Worm (Caenorhabditis elegans) whole organism, L1 larva: ENCODE data around the gene flp-17.

Experiments used
- aly-2 ChIP-seq: fragments of 150-350 bp; optimal IDR thresholded peaks from 2 replicates; lab custom pipeline; 2014; ENCODE audit warnings: missing biosample characterization, missing genetic modification characterization
- efl-3 ChIP-seq: fragments of 200-800 bp; sonication (Bioruptor generic); optimal IDR thresholded peaks from 2 replicates; lab custom pipeline; 2018; ENCODE audit warnings: mild to moderate bottlenecking, missing genetic modification characterization, missing compliant biosample characterization
- elt-2 ChIP-seq: sonication (generic microtip); optimal IDR thresholded peaks from 2 replicates; lab custom pipeline; 2016; ENCODE audit warnings: missing genetic modification characterization, mild to moderate bottlenecking, inconsistent platforms, missing compliant biosample characterization, missing genetic modification reagents
- lin-15B ChIP-seq: fragments of 150-350 bp; sonication (generic microtip); optimal IDR thresholded peaks from 3 replicates; lab custom pipeline; 2014; ENCODE audit warnings: missing biosample characterization, missing genetic modification characterization
- lin-39 ChIP-seq: fragments of 150-350 bp; optimal IDR thresholded peaks from 2 replicates; lab custom pipeline; 2014; ENCODE audit warnings: missing biosample characterization, missing genetic modification reagents, missing genetic modification characterization
- mdl-1 ChIP-seq, 2 experiments: fragments of 150-350 bp; optimal IDR thresholded peaks; 2 replicates each; lab custom pipeline; 2014 to 2017; ENCODE audit warnings: missing biosample characterization in 2 of 2, missing genetic modification characterization in 2 of 2, inconsistent platforms in 1 of 2
- nhr-28 ChIP-seq: fragments of 150-350 bp; optimal IDR thresholded peaks from 2 replicates; lab custom pipeline; 2014; ENCODE audit warnings: missing biosample characterization, missing genetic modification characterization
- nhr-76 ChIP-seq: sonication (generic microtip); optimal IDR thresholded peaks from 2 replicates; lab custom pipeline; 2017; ENCODE audit warnings: missing biosample characterization, missing genetic modification characterization
- snpc-4 ChIP-seq: fragments of 150-350 bp; optimal IDR thresholded peaks from 2 replicates; lab custom pipeline; 2014; ENCODE audit warnings: missing biosample characterization, missing genetic modification characterization
- sox-4 ChIP-seq: sonication (generic microtip); optimal IDR thresholded peaks from 2 replicates; lab custom pipeline; 2016; ENCODE audit warnings: missing genetic modification characterization, missing compliant biosample characterization
- swsn-7 ChIP-seq: sonication (generic microtip); optimal IDR thresholded peaks from 2 replicates; lab custom pipeline; 2016; ENCODE audit warnings: missing genetic modification characterization, missing compliant biosample characterization
- vab-15 ChIP-seq: sonication (generic microtip); optimal IDR thresholded peaks from 2 replicates; lab custom pipeline; 2017; ENCODE audit warnings: missing genotype, mild to moderate bottlenecking, missing genetic modification characterization, missing compliant biosample characterization
- zag-1 ChIP-seq: fragments of 150-350 bp; optimal IDR thresholded peaks from 2 replicates; lab custom pipeline; 2014; ENCODE audit warnings: missing biosample characterization, missing genetic modification characterization
- ztf-11 ChIP-seq, 2 experiments: sonication (generic microtip); optimal IDR thresholded peaks; 2 replicates each; lab custom pipeline; 2016 to 2017; ENCODE audit warnings: missing genetic modification characterization in 2 of 2, missing biosample characterization in 1 of 2, missing compliant biosample characterization in 1 of 2

ce11 chrIV:17199706-17200105, 8.0 kb upstream of the flp-17 start:
- TF ChIP-seq vab-15 (tag; lab: Kevin White, UChicago) (no peak), ztf-11 (tag; optimal IDR thresholded peaks at IDR 0.05; lab: Kevin White, UChicago) (no peak), sox-4 (tag; lab: Kevin White, UChicago) (no peak), lin-15B (tag; lab: Kevin White, UChicago) (no peak), efl-3 (GFP tag; lab: Kevin White, UChicago) (no peak), mdl-1 (tag; optimal IDR thresholded peaks at IDR 0.05; lab: Kevin White, UChicago) (no peak), elt-2 (tag; lab: Kevin White, UChicago) (no peak), nhr-28 (tag; lab: Kevin White, UChicago) (no peak), nhr-76 (tag; lab: Kevin White, UChicago) (no peak), aly-2 (tag; lab: Kevin White, UChicago) (no peak), lin-39 (no peak), snpc-4 (tag; lab: Kevin White, UChicago) (no peak), swsn-7 (tag; lab: Kevin White, UChicago) (no peak), zag-1 (no peak)
